Fruit fly (Drosophila melanogaster): ENCODE data around the gene pyx.

Gene pyx

DNA sequence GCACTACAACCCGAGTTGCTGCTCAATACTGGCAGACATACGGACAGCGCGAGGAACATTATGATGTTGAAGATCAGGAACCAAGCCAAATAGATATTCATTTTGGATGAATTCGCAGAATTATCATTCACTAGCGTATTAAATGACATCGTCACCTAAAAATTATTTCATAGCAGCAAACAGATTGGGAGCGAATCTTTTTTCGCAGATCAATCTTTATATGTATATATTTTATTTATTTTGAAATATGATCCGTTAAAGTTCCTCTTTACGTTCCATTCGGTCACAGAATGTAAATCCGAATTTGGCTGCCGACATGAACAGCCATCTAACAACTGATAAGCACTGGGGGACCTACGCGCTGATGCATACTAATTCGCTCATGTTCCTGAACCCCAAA lies 42.9 kb upstream of the pyx start, which contains the start of gene CG34263:
Gene CG34263 (minus strand): TSS at position 101 of the 400 bp plus-strand sequence.
- TF ChIP-seq Eip93F (GFP tag; optimal IDR thresholded peaks at IDR 0.05) (no peak), CG6792 (GFP tag; optimal IDR thresholded peaks at IDR 0.05) (no peak), Lpt (GFP tag; optimal IDR thresholded peaks at IDR 0.05) (no peak), fd85E (GFP tag; optimal IDR thresholded peaks at IDR 0.05) (no peak), CG32006 (GFP tag; optimal IDR thresholded peaks at IDR 0.05) (no peak), CG31627 (GFP tag; optimal IDR thresholded peaks at IDR 0.05) (no peak), CG3032 (tag; optimal IDR thresholded peaks at IDR 0.05) (no peak), Hr39 (GFP tag; optimal IDR thresholded peaks at IDR 0.05) (no peak), CG9139 (GFP tag; optimal IDR thresholded peaks at IDR 0.05) (no peak), Met (GFP tag; optimal IDR thresholded peaks at IDR 0.05) (no peak), CG11762 (GFP tag; optimal IDR thresholded peaks at IDR 0.05; ENCODE audit: insufficient read depth) (no peak), salr (GFP tag; optimal IDR thresholded peaks at IDR 0.05) (no peak)

DNA sequence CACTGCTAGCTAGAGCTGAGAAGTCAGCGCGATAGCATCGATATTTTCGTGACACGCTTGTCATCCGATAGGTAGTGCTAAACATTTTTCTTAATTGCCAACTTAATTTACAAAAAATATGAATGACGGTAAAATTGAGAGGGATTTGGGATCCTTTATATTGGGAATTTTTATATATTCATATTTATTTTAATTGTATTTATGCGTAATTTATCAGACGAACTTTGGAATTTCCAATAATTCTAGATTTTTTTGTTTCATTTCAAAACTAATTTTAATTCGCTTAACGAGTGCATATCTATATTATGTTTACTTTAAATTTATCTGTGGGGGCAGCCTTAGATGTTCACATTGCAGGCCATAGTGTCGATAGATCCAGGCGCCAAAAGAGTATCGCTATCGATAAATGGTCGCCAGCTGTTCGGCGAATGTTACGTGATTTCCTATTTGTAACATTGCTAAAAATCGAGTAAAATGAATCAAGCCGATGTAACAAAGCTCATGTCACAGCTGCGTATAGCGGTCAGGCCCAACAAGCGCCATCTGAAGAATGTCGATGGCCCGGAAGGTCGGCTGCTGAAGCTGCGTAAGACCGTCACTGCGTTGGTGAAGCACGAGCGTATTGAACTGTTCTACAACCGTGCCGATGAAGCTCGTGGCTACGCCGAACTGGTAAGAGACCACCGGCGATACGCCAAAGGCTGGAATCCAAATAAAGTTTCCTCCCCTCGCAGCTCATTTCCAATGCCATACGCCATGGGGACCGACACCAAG lies 41.7 kb upstream of the pyx start, which contains the start of the genes Tudor-SN and mRpL17:
Gene Tudor-SN (minus strand): TSS at position 3 of the 774 bp plus-strand sequence.
Gene mRpL17 (plus strand): TSS at position 402 of the 774 bp plus-strand sequence.
- peak; percentile 55 for TF ChIP-seq OdsH (GFP tag; optimal IDR thresholded peaks at IDR 0.05)
- peak; percentile 19 for TF ChIP-seq Sox102F (GFP tag; optimal IDR thresholded peaks at IDR 0.05)
- no peak for TF ChIP-seq CG1621 (tag; optimal IDR thresholded peaks at IDR 0.05)
- no peak for TF ChIP-seq CG6792 (GFP tag; optimal IDR thresholded peaks at IDR 0.05)
- peak; percentile 29 for TF ChIP-seq CG31627 (GFP tag; optimal IDR thresholded peaks at IDR 0.05)
- TF ChIP-seq CG11762 (GFP tag; optimal IDR thresholded peaks at IDR 0.05; ENCODE audit: insufficient read depth) = peak; percentile 2
- peak; percentile 12 for TF ChIP-seq CG8632 (GFP tag; optimal IDR thresholded peaks at IDR 0.05)
- no peak for TF ChIP-seq spab (GFP tag; optimal IDR thresholded peaks at IDR 0.05)
- TF ChIP-seq Eip75B (GFP tag; optimal IDR thresholded peaks at IDR 0.05) = peak; percentile 27
- TF ChIP-seq topi (GFP tag; optimal IDR thresholded peaks at IDR 0.05) = peak; percentile 24
- peak; percentile 43 for TF ChIP-seq CG3919 (GFP tag; optimal IDR thresholded peaks at IDR 0.05)
- TF ChIP-seq Eip93F (GFP tag; optimal IDR thresholded peaks at IDR 0.05) = no peak
- TF ChIP-seq cyc (GFP tag; optimal IDR thresholded peaks at IDR 0.05) = peak; percentile 16
- peak in 1 of 2 experiments; percentile 42 for TF ChIP-seq salr (GFP tag; optimal IDR thresholded peaks at IDR 0.05)
- TF ChIP-seq fkh (GFP tag; optimal IDR thresholded peaks at IDR 0.05) = peak; percentile 71
- peak; percentile 60 for TF ChIP-seq CG10631 (GFP tag; optimal IDR thresholded peaks at IDR 0.05)
- peak; percentile 61 for TF ChIP-seq vri (GFP tag; optimal IDR thresholded peaks at IDR 0.05)
- peak; percentile 51 for TF ChIP-seq esn (GFP tag; optimal IDR thresholded peaks at IDR 0.05)
- TF ChIP-seq Eip78C (GFP tag) = peak; percentile 64
- TF ChIP-seq CG16779 (tag; optimal IDR thresholded peaks at IDR 0.05) = no peak
- peak; percentile 80 for TF ChIP-seq svp (GFP tag)
- peak; percentile 36 for TF ChIP-seq acj6 (GFP tag; optimal IDR thresholded peaks at IDR 0.05)
- TF ChIP-seq Hr38 (GFP tag; optimal IDR thresholded peaks at IDR 0.05) = no peak
- peak; percentile 50 for TF ChIP-seq lz (GFP tag; optimal IDR thresholded peaks at IDR 0.05)
- TF ChIP-seq CG6808 (GFP tag; optimal IDR thresholded peaks at IDR 0.05) = peak; percentile 9
- TF ChIP-seq CG3032 (tag; optimal IDR thresholded peaks at IDR 0.05) = peak; percentile 26
- peak; percentile 43 for TF ChIP-seq Hr39 (GFP tag; optimal IDR thresholded peaks at IDR 0.05)
- peak; percentile 12 for TF ChIP-seq Lpt (GFP tag; optimal IDR thresholded peaks at IDR 0.05)
- peak; percentile 8 for TF ChIP-seq CG11902 (GFP tag; optimal IDR thresholded peaks at IDR 0.05)
- peak; percentile 69 for TF ChIP-seq achi (GFP tag; optimal IDR thresholded peaks at IDR 0.05)
- TF ChIP-seq Ets21C (GFP tag; optimal IDR thresholded peaks at IDR 0.05) = peak; percentile 24
- TF ChIP-seq ss (GFP tag; optimal IDR thresholded peaks at IDR 0.05) = no peak
- TF ChIP-seq Sox14 (GFP tag; optimal IDR thresholded peaks at IDR 0.05) = peak; percentile 16
- no peak for TF ChIP-seq pdm3 (GFP tag; optimal IDR thresholded peaks at IDR 0.05)
